Fruit fly (Drosophila melanogaster): ENCODE results near the gene Arglu1.

The Arglu1 gene

DNA sequence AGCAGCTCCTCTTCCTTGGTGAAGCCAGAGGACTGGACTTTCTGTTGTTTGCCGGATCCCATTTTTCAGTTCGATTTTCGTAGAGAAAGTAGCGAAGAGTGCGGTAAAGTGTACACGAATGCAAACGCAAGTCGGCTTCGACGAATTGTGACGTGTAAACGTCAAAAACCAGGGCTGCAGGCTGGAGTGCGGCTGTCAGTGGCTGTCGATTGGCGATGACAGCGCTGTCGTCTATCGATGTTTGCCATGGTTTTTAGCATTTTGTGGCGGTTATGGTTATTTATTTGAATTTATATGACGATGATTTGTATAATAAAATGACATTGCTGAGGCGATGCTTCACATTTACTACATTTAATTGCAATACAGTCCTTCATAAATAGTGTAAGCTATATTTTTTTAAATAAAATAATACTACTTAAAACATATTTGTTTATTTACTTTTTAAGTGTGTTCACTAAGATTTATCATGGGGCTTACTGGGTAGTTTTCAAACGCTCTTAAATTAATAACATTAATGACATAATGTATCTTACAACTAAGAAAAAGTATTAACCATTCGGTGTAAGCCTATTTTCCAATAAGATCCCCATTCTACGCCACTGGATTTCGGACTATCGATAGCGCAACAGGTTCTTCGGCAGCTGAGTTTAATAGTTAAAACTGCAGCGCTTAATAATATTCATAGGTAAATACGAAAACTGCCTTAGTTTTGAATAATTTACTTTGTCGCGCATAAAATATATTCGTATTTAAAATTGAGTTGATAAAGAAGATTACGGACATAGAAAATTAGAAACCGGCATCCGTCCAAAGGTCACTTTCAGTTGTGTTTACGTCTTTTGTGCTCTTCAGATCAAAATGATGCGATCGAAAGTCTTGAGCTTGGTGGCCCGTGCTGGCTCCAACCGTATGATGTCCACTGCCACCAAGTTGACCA is 19.6 kb downstream of the Arglu1 start, which contains the start of the genes CG5885 and CG4598:
TSS of gene CG5885 (minus strand) at position 311 of the 940 bp plus-strand sequence.
TSS of gene CG4598 (plus strand) at position 599 of the 940 bp plus-strand sequence.
- TF ChIP-seq CG12605 (GFP tag; IDR thresholded peaks at IDR 0.05) (peak; percentile 80), CG14655 (GFP tag; optimal IDR thresholded peaks at IDR 0.05) (peak; percentile 78), CG34367 (tag; optimal IDR thresholded peaks at IDR 0.05) (peak; percentile 2), CG32121 (GFP tag; IDR thresholded peaks at IDR 0.05) (peak; percentile 76), rn (GFP tag; IDR thresholded peaks at IDR 0.05) (no peak), CG8301 (tag; optimal IDR thresholded peaks at IDR 0.05) (peak; percentile 63), gl (tag; optimal IDR thresholded peaks at IDR 0.05) (peak; percentile 81), CG9948 (tag; optimal IDR thresholded peaks at IDR 0.05) (peak; percentile 58), Pif1B (GFP tag; optimal IDR thresholded peaks at IDR 0.05) (peak; percentile 69), CG15710 (tag; optimal IDR thresholded peaks at IDR 0.05) (peak; percentile 55), EcR (GFP tag; optimal IDR thresholded peaks at IDR 0.05) (peak; percentile 10), CG13204 (GFP tag; optimal IDR thresholded peaks at IDR 0.05) (peak; percentile 42), CG17806 (tag; optimal IDR thresholded peaks at IDR 0.05) (peak; percentile 42), Snoo (tag; optimal IDR thresholded peaks at IDR 0.05) (peak; percentile 44), CG8159 (tag; optimal IDR thresholded peaks at IDR 0.05) (peak; percentile 63), CG4496 (GFP tag; IDR thresholded peaks at IDR 0.05) (peak; percentile 39), D1 (tag; optimal IDR thresholded peaks at IDR 0.05) (no peak), Ets98B (GFP tag; IDR thresholded peaks at IDR 0.05) (peak; percentile 78), Pif1A (GFP tag; optimal IDR thresholded peaks at IDR 0.05) (peak; percentile 82), CG10348 (GFP tag; IDR thresholded peaks at IDR 0.05) (no peak), fd96Ca (GFP tag; IDR thresholded peaks at IDR 0.05) (peak; percentile 43; the same call in 1 of the 3 replicates)

dm6 chr2L:9915011-9915850 is 22.7 kb downstream of the Arglu1 start, which contains the start of gene yip2:
Gene yip2, plus strand, starts transcription at chr2L:9915253.
- TF ChIP-seq Pif1B (GFP tag; optimal IDR thresholded peaks at IDR 0.05) (peak; percentile 99), CG32121 (GFP tag; IDR thresholded peaks at IDR 0.05) (peak; percentile 96), CG14655 (GFP tag; optimal IDR thresholded peaks at IDR 0.05) (peak; percentile 98), CG12605 (GFP tag; IDR thresholded peaks at IDR 0.05) (peak; percentile 97), CG8301 (tag; optimal IDR thresholded peaks at IDR 0.05) (peak; percentile 96), Snoo (tag; optimal IDR thresholded peaks at IDR 0.05) (peak; percentile 98), CG9948 (tag; optimal IDR thresholded peaks at IDR 0.05) (peak; percentile 77), CG34367 (tag; optimal IDR thresholded peaks at IDR 0.05) (peak; percentile 94), CG17806 (tag; optimal IDR thresholded peaks at IDR 0.05) (peak; percentile 89), D1 (tag; optimal IDR thresholded peaks at IDR 0.05) (peak; percentile 54), gl (tag; optimal IDR thresholded peaks at IDR 0.05) (peak; percentile 100), CG8159 (tag; optimal IDR thresholded peaks at IDR 0.05) (peak; percentile 93), Pif1A (GFP tag; optimal IDR thresholded peaks at IDR 0.05) (peak; percentile 98), EcR (GFP tag; optimal IDR thresholded peaks at IDR 0.05) (peak; percentile 81), rn (GFP tag; IDR thresholded peaks at IDR 0.05) (peak; percentile 66; the same call in 1 of the 2 replicates), CG4496 (GFP tag; IDR thresholded peaks at IDR 0.05) (peak; percentile 92), CG15710 (tag; optimal IDR thresholded peaks at IDR 0.05) (peak; percentile 87), CG10348 (GFP tag; IDR thresholded peaks at IDR 0.05) (no peak), CG13204 (GFP tag; optimal IDR thresholded peaks at IDR 0.05) (peak; percentile 100), Ets98B (GFP tag; IDR thresholded peaks at IDR 0.05) (peak; percentile 91), fd96Ca (GFP tag; IDR thresholded peaks at IDR 0.05) (peak; percentile 92)

dm6 chr2L:9912570-9913260 is 25.2 kb downstream of the Arglu1 start, which contains the start of the genes Etl1 and Srp54:
Gene Etl1, minus strand, starts transcription at chr2L:9912608.
Gene Srp54, plus strand, starts transcription at chr2L:9912911.
- no peak for TF ChIP-seq Ets98B (GFP tag; IDR thresholded peaks at IDR 0.05)
- no peak for TF ChIP-seq gl (tag; optimal IDR thresholded peaks at IDR 0.05)
- no peak for TF ChIP-seq CG14655 (GFP tag; optimal IDR thresholded peaks at IDR 0.05)
- TF ChIP-seq CG15710 (tag; optimal IDR thresholded peaks at IDR 0.05), result no peak
- TF ChIP-seq Pif1B (GFP tag; optimal IDR thresholded peaks at IDR 0.05), result no peak
- TF ChIP-seq fd96Ca (GFP tag; IDR thresholded peaks at IDR 0.05), result no peak
- TF ChIP-seq CG32121 (GFP tag; IDR thresholded peaks at IDR 0.05), result no peak
- no peak for TF ChIP-seq EcR (GFP tag; optimal IDR thresholded peaks at IDR 0.05)
- no peak for TF ChIP-seq CG13204 (GFP tag; optimal IDR thresholded peaks at IDR 0.05)
- TF ChIP-seq Pif1A (GFP tag; optimal IDR thresholded peaks at IDR 0.05), result no peak
- TF ChIP-seq CG12605 (GFP tag; IDR thresholded peaks at IDR 0.05), result no peak
- no peak for TF ChIP-seq Snoo (tag; optimal IDR thresholded peaks at IDR 0.05)
- no peak for TF ChIP-seq rn (GFP tag; IDR thresholded peaks at IDR 0.05)
- TF ChIP-seq CG9948 (tag; optimal IDR thresholded peaks at IDR 0.05), result no peak
- no peak for TF ChIP-seq CG4496 (GFP tag; IDR thresholded peaks at IDR 0.05)
- TF ChIP-seq CG8301 (tag; optimal IDR thresholded peaks at IDR 0.05), result no peak
- TF ChIP-seq CG8159 (tag; optimal IDR thresholded peaks at IDR 0.05), result no peak

- TF ChIP-seq Pif1A (GFP tag; optimal IDR thresholded peaks at IDR 0.05), result peak; percentile 39
- TF ChIP-seq CG32121 (GFP tag; IDR thresholded peaks at IDR 0.05), result peak; percentile 50; the same call in 1 of the 2 replicates
- peak; percentile 63; the same call in 2 of the 3 replicates for TF ChIP-seq fd96Ca (GFP tag; IDR thresholded peaks at IDR 0.05)
- no peak for TF ChIP-seq rn (GFP tag; IDR thresholded peaks at IDR 0.05)
- TF ChIP-seq D1 (tag; optimal IDR thresholded peaks at IDR 0.05), result no peak
- TF ChIP-seq CG4496 (GFP tag; IDR thresholded peaks at IDR 0.05), result peak; percentile 73
- peak; percentile 0 for TF ChIP-seq CG8301 (tag; optimal IDR thresholded peaks at IDR 0.05)
- TF ChIP-seq CG17806 (tag; optimal IDR thresholded peaks at IDR 0.05), result peak; percentile 5
- peak; percentile 76 for TF ChIP-seq Ets98B (GFP tag; IDR thresholded peaks at IDR 0.05)
- TF ChIP-seq CG12605 (GFP tag; IDR thresholded peaks at IDR 0.05), result 0 out of 2 replicates have a peak, but pooled peaks have one; percentile 17
- no peak for TF ChIP-seq EcR (GFP tag; optimal IDR thresholded peaks at IDR 0.05)
- peak; percentile 10 for TF ChIP-seq Snoo (tag; optimal IDR thresholded peaks at IDR 0.05)
- TF ChIP-seq Pif1B (GFP tag; optimal IDR thresholded peaks at IDR 0.05), result no peak
These were observed 26.2 kb downstream of the Arglu1 start for dm6 chr2L:9911783-9912182.
